Worm (Caenorhabditis elegans): ENCODE data around the gene ptrn-1.

DNA sequence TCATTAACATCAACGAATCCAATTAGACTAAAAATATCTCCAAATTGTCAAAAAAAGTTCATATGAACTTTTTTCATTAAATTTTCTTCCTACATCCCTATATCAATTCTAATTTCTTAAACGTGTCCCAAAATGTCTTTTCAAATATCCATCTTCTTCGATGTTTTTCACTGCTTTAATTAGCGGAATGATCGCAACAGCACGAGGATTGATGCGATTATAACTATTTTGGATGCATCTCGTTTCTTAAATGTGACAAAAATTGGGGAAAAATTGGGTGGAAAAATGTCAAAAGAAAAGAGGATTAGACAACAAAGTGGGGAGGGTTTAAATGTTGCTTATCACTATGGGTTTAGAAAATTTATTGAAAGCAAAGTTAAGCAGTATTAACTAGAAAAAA is 4.2 kb upstream of the ptrn-1 start:
- TF ChIP-seq hnd-1 (tag; optimal IDR thresholded peaks at IDR 0.05) (no peak), flt-1 (GFP tag; IDR thresholded peaks at IDR 0.05) (no peak), pes-1 (GFP tag; IDR thresholded peaks at IDR 0.05) (no peak), scrt-1 (GFP tag; IDR thresholded peaks at IDR 0.05) (no peak), tra-4 (tag; optimal IDR thresholded peaks at IDR 0.05) (no peak), ama-1 (optimal IDR thresholded peaks at IDR 0.05) (no peak), sea-1 (GFP tag; conservative IDR thresholded peaks at IDR 0.05) (no peak), hmbx-1 (tag; optimal IDR thresholded peaks at IDR 0.05) (no peak), tbx-11 (GFP tag; IDR thresholded peaks at IDR 0.05) (no peak), tbx-37 (GFP tag; conservative IDR thresholded peaks at IDR 0.05) (no peak), F13C5.2 (tag; optimal IDR thresholded peaks at IDR 0.05) (no peak)
